Worm (Caenorhabditis elegans): ENCODE measurements around the gene Y17G9B.5.
A peak's percentile ranks its signal among the peaks of the same experiment; 100 is the strongest.

The Y17G9B.5 gene

DNA sequence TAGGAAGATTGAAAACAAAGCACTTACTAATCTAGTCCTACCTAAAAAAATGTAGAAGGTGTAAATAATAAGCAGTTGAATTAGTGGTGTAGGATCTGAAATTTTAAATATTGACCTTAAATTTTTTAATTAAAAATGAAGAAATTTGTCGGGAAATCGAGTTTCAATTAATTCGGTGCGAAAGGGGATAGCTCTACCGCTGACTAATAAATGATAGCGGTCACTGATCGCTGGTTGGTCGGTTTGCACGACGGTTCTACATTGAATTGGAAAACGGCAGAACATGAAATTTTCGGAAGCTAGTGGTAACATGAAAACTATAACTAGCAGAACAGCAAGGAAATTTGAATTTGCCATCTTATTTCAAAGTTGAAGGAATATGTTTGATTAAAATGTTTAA lies 30.1 kb downstream of the Y17G9B.5 start, which contains the start of gene set-15:
Gene set-15 (minus strand): TSS at position 101 of the 400 bp plus-strand sequence.
- no peak for TF ChIP-seq klf-2 (GFP tag; conservative IDR thresholded peaks at IDR 0.05)
- TF ChIP-seq ref-1 (GFP tag; conservative IDR thresholded peaks at IDR 0.05) = no peak
- no peak for TF ChIP-seq med-1 (GFP tag; optimal IDR thresholded peaks at IDR 0.05; ENCODE audit: insufficient read depth)
- TF ChIP-seq tab-1 (GFP tag; IDR thresholded peaks at IDR 0.05) = no peak
- no peak for TF ChIP-seq ztf-23 (GFP tag; IDR thresholded peaks at IDR 0.05)
- no peak for TF ChIP-seq cog-1 (tag; optimal IDR thresholded peaks at IDR 0.05)
- no peak for TF ChIP-seq T22C8.4 (GFP tag; IDR thresholded peaks at IDR 0.05)
- TF ChIP-seq flt-1 (GFP tag; IDR thresholded peaks at IDR 0.05) = no peak
- no peak for TF ChIP-seq ztf-29 (GFP tag; IDR thresholded peaks at IDR 0.05)

DNA sequence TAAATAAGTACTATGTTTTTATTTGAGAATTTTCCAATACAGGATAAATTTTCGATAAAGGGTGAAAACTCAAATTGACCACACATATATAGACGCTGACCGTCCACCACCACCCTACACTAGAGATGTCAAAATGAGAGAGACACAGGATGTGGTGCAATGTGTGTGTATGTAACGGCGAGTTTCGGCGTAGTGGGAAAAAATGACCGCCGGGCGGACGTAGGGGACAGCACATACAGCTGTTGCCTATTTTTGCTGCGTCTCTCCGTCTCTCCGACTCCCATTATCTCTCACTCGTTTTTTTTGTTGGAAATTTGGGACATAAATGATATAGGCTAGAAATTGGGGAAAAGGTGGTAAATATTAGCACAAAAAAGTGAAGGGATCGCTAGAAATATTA lies 31.1 kb downstream of the Y17G9B.5 start:
- TF ChIP-seq klf-2 (GFP tag; conservative IDR thresholded peaks at IDR 0.05) (no peak), tab-1 (GFP tag; IDR thresholded peaks at IDR 0.05) (no peak), cog-1 (tag; optimal IDR thresholded peaks at IDR 0.05) (no peak), ztf-29 (GFP tag; IDR thresholded peaks at IDR 0.05) (no peak), flt-1 (GFP tag; IDR thresholded peaks at IDR 0.05) (no peak), T22C8.4 (GFP tag; IDR thresholded peaks at IDR 0.05) (no peak), ztf-23 (GFP tag; IDR thresholded peaks at IDR 0.05) (no peak), ref-1 (GFP tag; conservative IDR thresholded peaks at IDR 0.05) (no peak), med-1 (GFP tag; optimal IDR thresholded peaks at IDR 0.05; ENCODE audit: insufficient read depth) (no peak)

DNA sequence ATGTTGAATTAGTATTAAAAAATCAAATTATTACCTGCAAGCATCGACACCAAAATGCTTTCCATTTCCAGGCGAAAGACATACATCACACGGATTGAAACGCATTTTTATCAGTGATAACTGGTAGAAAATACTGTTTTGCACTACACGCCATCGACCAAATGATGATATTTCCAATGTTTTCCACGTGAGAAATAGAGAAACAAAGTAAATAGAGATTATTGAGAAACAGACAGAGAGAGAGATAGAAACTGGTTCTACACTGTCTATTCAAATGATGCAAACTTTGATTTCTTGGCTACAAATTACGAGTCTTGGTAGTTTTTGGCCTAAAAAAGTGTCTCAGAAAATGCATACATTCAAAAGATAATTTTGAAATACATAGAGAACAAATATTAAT lies 38.3 kb downstream of the Y17G9B.5 start, which contains the start of gene nhr-104:
Gene nhr-104 (minus strand): TSS at position 361 of the 400 bp plus-strand sequence.
- TF ChIP-seq ztf-23 (GFP tag; IDR thresholded peaks at IDR 0.05) = no peak
- TF ChIP-seq klf-2 (GFP tag; conservative IDR thresholded peaks at IDR 0.05) = no peak
- TF ChIP-seq T22C8.4 (GFP tag; IDR thresholded peaks at IDR 0.05) = no peak
- TF ChIP-seq ztf-29 (GFP tag; IDR thresholded peaks at IDR 0.05) = no peak
- no peak for TF ChIP-seq flt-1 (GFP tag; IDR thresholded peaks at IDR 0.05)

DNA sequence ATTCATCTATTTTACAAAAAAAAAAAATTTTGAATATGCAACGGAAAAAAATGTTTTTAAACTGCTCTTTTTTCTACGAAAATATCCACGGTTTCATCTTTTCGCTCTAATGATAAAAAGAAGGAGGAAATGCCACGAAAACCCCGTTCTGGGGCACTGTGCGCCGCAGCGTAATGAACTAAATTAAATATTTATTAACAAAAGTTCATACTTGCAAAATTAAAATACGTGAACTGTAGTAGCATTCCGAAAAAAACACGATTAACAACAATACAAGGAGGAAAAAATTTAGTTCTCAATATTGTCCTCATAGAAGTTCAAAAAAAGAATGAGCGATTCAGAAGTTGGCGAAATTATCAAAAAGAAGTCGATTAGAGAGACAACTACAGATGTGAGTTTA lies 39.4 kb downstream of the Y17G9B.5 start, which contains the start of gene R11E3.1:
Gene R11E3.1 (plus strand): TSS at position 301 of the 400 bp plus-strand sequence.
- TF ChIP-seq T22C8.4 (GFP tag; IDR thresholded peaks at IDR 0.05) (no peak), ztf-29 (GFP tag; IDR thresholded peaks at IDR 0.05) (no peak), ztf-23 (GFP tag; IDR thresholded peaks at IDR 0.05) (no peak), tab-1 (GFP tag; IDR thresholded peaks at IDR 0.05) (no peak)

DNA sequence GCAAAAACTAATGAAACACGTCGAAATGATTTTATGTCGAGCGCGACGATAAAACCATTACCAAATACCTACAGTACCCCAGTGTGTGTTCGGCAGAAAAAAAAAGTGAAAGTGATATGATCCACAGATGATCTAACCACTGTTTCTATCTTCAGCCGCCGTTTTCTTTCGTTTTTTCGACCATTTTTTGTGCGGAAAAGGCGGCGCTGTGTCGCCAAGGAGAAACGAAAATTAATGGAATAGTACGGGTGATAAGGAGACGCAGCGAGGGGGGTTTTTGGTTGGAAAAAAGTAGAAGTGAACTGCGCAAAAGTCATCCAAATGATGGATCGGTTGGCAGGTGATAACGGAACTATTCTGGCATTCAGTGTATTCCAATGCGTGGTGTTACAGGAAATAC lies 45.1 kb downstream of the Y17G9B.5 start:
- TF ChIP-seq flt-1 (GFP tag; IDR thresholded peaks at IDR 0.05) (no peak), tab-1 (GFP tag; IDR thresholded peaks at IDR 0.05) (no peak)

DNA sequence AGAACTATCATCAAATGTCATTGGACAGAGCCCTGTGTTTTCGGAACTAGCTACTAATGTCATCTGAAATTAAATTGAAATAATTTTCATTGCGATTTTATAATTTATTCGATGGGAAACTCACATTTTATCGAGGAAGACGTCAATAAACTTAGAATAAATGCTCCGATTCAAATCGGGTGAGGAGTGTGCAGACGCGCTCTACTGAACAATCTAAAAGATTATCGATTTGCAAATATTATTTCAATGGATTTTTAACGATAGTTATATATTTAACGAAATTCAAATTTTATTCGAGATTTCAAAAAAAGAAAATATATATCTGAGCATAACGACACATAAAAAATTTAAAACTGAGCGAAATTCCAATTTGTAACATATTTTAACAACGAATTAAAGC lies 49.1 kb downstream of the Y17G9B.5 start, which contains the start of gene eor-1:
Gene eor-1 (minus strand): TSS at position 65 of the 400 bp plus-strand sequence.
- no peak for TF ChIP-seq tab-1 (GFP tag; IDR thresholded peaks at IDR 0.05)
- no peak for TF ChIP-seq klf-2 (GFP tag; conservative IDR thresholded peaks at IDR 0.05)
- TF ChIP-seq T22C8.4 (GFP tag; IDR thresholded peaks at IDR 0.05) = peak; percentile 85

Data from whole organism, midembryonic.